Fruit fly (Drosophila melanogaster) whole organism, prepupa: ENCODE results near the gene CG13004.

ENCODE experiments used
- Blimp-1 ChIP-seq: fragments of 200-800 bp; sonication (Bioruptor generic); optimal IDR thresholded peaks from 3 replicates; lab custom pipeline; 2017; ENCODE audit warnings: missing biosample characterization, missing genetic modification characterization, mild to moderate bottlenecking, moderate library complexity, missing genetic modification reagents
- CG10631 ChIP-seq: fragments of 200-800 bp; sonication (Bioruptor generic); optimal IDR thresholded peaks from 2 replicates; lab custom pipeline; 2016; ENCODE audit warnings: missing biosample characterization, missing genetic modification characterization
- CG10669 ChIP-seq: fragments of 200-800 bp; sonication (Bioruptor generic); optimal IDR thresholded peaks from 3 replicates; lab custom pipeline; 2018; ENCODE audit warnings: missing biosample characterization, mild to moderate bottlenecking, missing genetic modification characterization, moderate library complexity
- CG11294 ChIP-seq: fragments of 200-800 bp; sonication (Bioruptor generic); IDR thresholded peaks from 2 replicates; pipeline ENCODE4 v1.3.6; 2022; ENCODE audit warnings: missing biosample characterization, missing genetic modification characterization
- CG15336 ChIP-seq: fragments of 200-800 bp; sonication (Bioruptor generic); IDR thresholded peaks from 2 replicates; pipeline ENCODE4 v1.3.6; 2022; ENCODE audit warnings: missing biosample characterization, missing genetic modification characterization
- CG1621 ChIP-seq: fragments of 200-800 bp; sonication (Bioruptor generic); optimal IDR thresholded peaks from 3 replicates; lab custom pipeline; 2018; ENCODE audit warnings: missing biosample characterization, mild to moderate bottlenecking, missing genetic modification characterization
- CG16779 ChIP-seq: fragments of 200-800 bp; sonication (Bioruptor generic); optimal IDR thresholded peaks from 3 replicates; lab custom pipeline; 2017; ENCODE audit warnings: missing biosample characterization, mild to moderate bottlenecking, missing genetic modification characterization
- CG3032 ChIP-seq: fragments of 200-800 bp; optimal IDR thresholded peaks from 2 replicates; lab custom pipeline; 2019; ENCODE audit warnings: missing biosample characterization, mild to moderate bottlenecking, missing genetic modification characterization, moderate library complexity
- CG32006 ChIP-seq: fragments of 200-800 bp; sonication (Bioruptor generic); optimal IDR thresholded peaks from 3 replicates; lab custom pipeline; 2017; ENCODE audit warnings: missing biosample characterization, mild to moderate bottlenecking, missing genetic modification characterization
- CG34406 ChIP-seq: fragments of 200-800 bp; sonication (Bioruptor generic); optimal IDR thresholded peaks from 3 replicates; lab custom pipeline; 2016; ENCODE audit warnings: missing biosample characterization, missing genetic modification characterization
- CG3919 ChIP-seq: fragments of 200-800 bp; sonication (Bioruptor generic); optimal IDR thresholded peaks from 3 replicates; lab custom pipeline; 2016; ENCODE audit warnings: missing biosample characterization, missing genetic modification characterization
- CG4318 ChIP-seq: fragments of 200-800 bp; sonication (Bioruptor generic); optimal IDR thresholded peaks from 3 replicates; lab custom pipeline; 2017; ENCODE audit warnings: missing biosample characterization, mild to moderate bottlenecking, missing genetic modification characterization
- CG6163 ChIP-seq: fragments of 200-800 bp; sonication (Bioruptor generic); IDR thresholded peaks from 3 replicates; pipeline ENCODE4 v1.3.6; 2022; ENCODE audit warnings: missing biosample characterization, missing genetic modification characterization
- CG6792 ChIP-seq: fragments of 200-800 bp; sonication (Bioruptor generic); optimal IDR thresholded peaks from 3 replicates; lab custom pipeline; 2016; ENCODE audit warnings: missing biosample characterization, missing genetic modification characterization
- CG6808 ChIP-seq: fragments of 200-800 bp; sonication (Bioruptor generic); optimal IDR thresholded peaks from 3 replicates; lab custom pipeline; 2017; ENCODE audit warnings: missing biosample characterization, missing genetic modification characterization, mild to moderate bottlenecking, moderate library complexity, missing genetic modification reagents
- CG6854 ChIP-seq: fragments of 200-800 bp; sonication (Bioruptor generic); optimal IDR thresholded peaks from 2 replicates; lab custom pipeline; 2017; ENCODE audit warnings: missing biosample characterization, mild to moderate bottlenecking, missing genetic modification characterization
- CG8119 ChIP-seq: fragments of 200-800 bp; sonication (Bioruptor generic); IDR thresholded peaks from 3 replicates; pipeline ENCODE4 v1.3.6; 2022; ENCODE audit warnings: missing biosample characterization, missing genetic modification characterization
- CG8632 ChIP-seq: fragments of 200-800 bp; sonication (Bioruptor generic); optimal IDR thresholded peaks from 3 replicates; lab custom pipeline; 2016; ENCODE audit warnings: missing biosample characterization, missing genetic modification characterization
- CG9139 ChIP-seq: fragments of 200-800 bp; sonication (Bioruptor generic); optimal IDR thresholded peaks from 3 replicates; lab custom pipeline; 2017; ENCODE audit warnings: missing biosample characterization, mild to moderate bottlenecking, missing genetic modification characterization
- Eip75B ChIP-seq: fragments of 200-800 bp; sonication (Bioruptor generic); optimal IDR thresholded peaks from 3 replicates; lab custom pipeline; 2016; ENCODE audit warnings: missing biosample characterization, missing genetic modification characterization
- Eip78C ChIP-seq: fragments of 200-800 bp; sonication (Bioruptor generic); peaks from one replicate; lab custom pipeline; 2016; ENCODE audit warnings: missing biosample characterization, missing genetic modification characterization
- Eip93F ChIP-seq: fragments of 200-800 bp; sonication (Bioruptor generic); optimal IDR thresholded peaks from 2 replicates; lab custom pipeline; 2016; ENCODE audit warnings: missing biosample characterization, mild to moderate bottlenecking, missing genetic modification characterization
- Ets21C ChIP-seq: fragments of 200-800 bp; sonication (Bioruptor generic); optimal IDR thresholded peaks from 3 replicates; lab custom pipeline; 2016; ENCODE audit warnings: missing biosample characterization, missing genetic modification characterization
- Ets96B ChIP-seq: fragments of 200-800 bp; optimal IDR thresholded peaks from 2 replicates; lab custom pipeline; 2019; ENCODE audit warnings: missing biosample characterization, mild to moderate bottlenecking, missing genetic modification characterization, moderate library complexity
- Hr38 ChIP-seq: sonication (Bioruptor generic); optimal IDR thresholded peaks from 2 replicates; lab custom pipeline; 2016; ENCODE audit warnings: missing biosample characterization, missing genetic modification characterization
- Hr39 ChIP-seq: fragments of 200-800 bp; sonication (Bioruptor generic); optimal IDR thresholded peaks from 2 replicates; lab custom pipeline; 2016; ENCODE audit warnings: missing biosample characterization, missing genetic modification characterization
- Hr4 ChIP-seq: fragments of 200-800 bp; sonication (Bioruptor generic); optimal IDR thresholded peaks from 3 replicates; lab custom pipeline; 2016; ENCODE audit warnings: missing biosample characterization, missing genetic modification characterization
- Lpt ChIP-seq: fragments of 200-800 bp; sonication (Bioruptor generic); optimal IDR thresholded peaks from 3 replicates; lab custom pipeline; 2016; ENCODE audit warnings: missing biosample characterization, missing genetic modification characterization
- Met ChIP-seq: fragments of 200-800 bp; sonication (Bioruptor generic); optimal IDR thresholded peaks from 3 replicates; lab custom pipeline; 2016; ENCODE audit warnings: missing biosample characterization, missing genetic modification characterization
- OdsH ChIP-seq: fragments of 200-800 bp; sonication (Bioruptor generic); optimal IDR thresholded peaks from 3 replicates; lab custom pipeline; 2016; ENCODE audit warnings: missing biosample characterization, missing genetic modification characterization
- Smox ChIP-seq: fragments of 200-800 bp; sonication (Bioruptor generic); optimal IDR thresholded peaks from 3 replicates; lab custom pipeline; 2016; ENCODE audit warnings: missing biosample characterization, missing genetic modification characterization
- Sox102F ChIP-seq: fragments of 200-800 bp; sonication (Bioruptor generic); optimal IDR thresholded peaks from 2 replicates; lab custom pipeline; 2016; ENCODE audit warnings: missing biosample characterization, mild to moderate bottlenecking, missing genetic modification characterization
- Sox15 ChIP-seq: fragments of 200-800 bp; sonication (Bioruptor generic); optimal IDR thresholded peaks from 3 replicates; lab custom pipeline; 2016; ENCODE audit warnings: missing biosample characterization, missing genetic modification characterization
- achi ChIP-seq: fragments of 200-800 bp; sonication (Bioruptor generic); optimal IDR thresholded peaks from 3 replicates; lab custom pipeline; 2016; ENCODE audit warnings: missing biosample characterization, missing genetic modification characterization
- acj6 ChIP-seq: fragments of 200-800 bp; sonication (Bioruptor generic); optimal IDR thresholded peaks from 3 replicates; lab custom pipeline; 2016; ENCODE audit warnings: missing biosample characterization, missing genetic modification characterization
- dsx ChIP-seq: fragments of 200-800 bp; optimal IDR thresholded peaks from 3 replicates; lab custom pipeline; 2019; ENCODE audit warnings: missing biosample characterization, mild to moderate bottlenecking, missing genetic modification characterization, moderate library complexity; ENCODE audit not compliant: poor library complexity, severe bottlenecking
- esn ChIP-seq: fragments of 200-800 bp; sonication (Bioruptor generic); optimal IDR thresholded peaks from 2 replicates; lab custom pipeline; 2016; ENCODE audit warnings: missing biosample characterization, mild to moderate bottlenecking, missing genetic modification characterization, moderate library complexity
- fd59A ChIP-seq: fragments of 200-800 bp; sonication (Bioruptor generic); optimal IDR thresholded peaks from 2 replicates; lab custom pipeline; 2017; ENCODE audit warnings: missing biosample characterization, mild to moderate bottlenecking, missing genetic modification characterization, missing genetic modification reagents
- fkh ChIP-seq: fragments of 200-800 bp; sonication (Bioruptor generic); optimal IDR thresholded peaks from 3 replicates; lab custom pipeline; 2017; ENCODE audit warnings: missing biosample characterization, mild to moderate bottlenecking, missing genetic modification characterization, moderate library complexity
- lz ChIP-seq: fragments of 200-800 bp; sonication (Bioruptor generic); optimal IDR thresholded peaks from 3 replicates; lab custom pipeline; 2016; ENCODE audit warnings: missing biosample characterization, missing genetic modification characterization
- net ChIP-seq: fragments of 200-800 bp; sonication (Bioruptor generic); optimal IDR thresholded peaks from 3 replicates; lab custom pipeline; 2016; ENCODE audit warnings: missing biosample characterization, missing genetic modification characterization
- salr ChIP-seq, 2 experiments: fragments of 200-800 bp; sonication (Bioruptor generic); optimal IDR thresholded peaks; 3 replicates each; lab custom pipeline; 2016 to 2018; ENCODE audit warnings: missing biosample characterization in 2 of 2, missing genetic modification characterization in 2 of 2, mild to moderate bottlenecking in 1 of 2
- spab ChIP-seq: fragments of 200-800 bp; sonication (Bioruptor generic); optimal IDR thresholded peaks from 2 replicates; lab custom pipeline; 2017; ENCODE audit warnings: missing biosample characterization, mild to moderate bottlenecking, missing genetic modification characterization, missing genetic modification reagents
- ss ChIP-seq, 2 experiments: fragments of 200-800 bp; sonication (Bioruptor generic); optimal IDR thresholded peaks; 2 replicates in 1 of 2; 3 replicates in 1 of 2; lab custom pipeline; 2017 to 2018; ENCODE audit warnings: mild to moderate bottlenecking in 2 of 2, missing biosample characterization in 2 of 2, missing genetic modification characterization in 2 of 2, moderate library complexity in 1 of 2
- topi ChIP-seq: fragments of 200-800 bp; sonication (Bioruptor generic); optimal IDR thresholded peaks from 3 replicates; lab custom pipeline; 2016; ENCODE audit warnings: missing biosample characterization, missing genetic modification characterization
- vri ChIP-seq: fragments of 200-800 bp; sonication (Bioruptor generic); optimal IDR thresholded peaks from 3 replicates; lab custom pipeline; 2016; ENCODE audit warnings: missing biosample characterization, mild to moderate bottlenecking, missing genetic modification characterization

The CG13004 gene

DNA sequence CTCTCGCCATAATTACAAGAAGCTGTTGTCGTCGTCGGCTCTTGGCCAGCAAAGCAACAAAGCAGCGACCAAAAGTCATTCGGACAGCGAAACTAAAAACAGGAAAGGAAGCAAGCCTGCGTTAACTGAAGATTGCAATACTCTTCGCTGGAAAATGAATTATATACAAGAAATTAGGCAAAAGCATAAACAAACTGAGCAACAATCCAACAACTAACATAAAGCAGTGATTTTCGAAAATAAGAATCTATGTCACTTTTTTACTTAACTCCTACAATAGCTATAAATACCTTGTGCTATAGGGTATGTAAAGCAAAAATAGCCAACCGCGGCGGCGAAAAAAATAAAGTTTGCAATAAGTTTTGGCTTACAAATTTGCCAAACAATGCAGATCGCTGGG is 36.5 kb upstream of the CG13004 start (continued):
- TF ChIP-seq CG10669 = peak; percentile 78
- TF ChIP-seq Ets96B (tag; lab: Kevin White, UChicago) = peak; percentile 83
- peak; percentile 76 for TF ChIP-seq fd59A
- TF ChIP-seq CG6808 = peak; percentile 72
- TF ChIP-seq esn (GFP tag; lab: Kevin White, UChicago) = peak; percentile 77
- TF ChIP-seq CG6163 (GFP tag; lab: Robert Waterston, UW) = peak; percentile 83
- TF ChIP-seq Sox102F (GFP tag; lab: Kevin White, UChicago) = peak; percentile 65
- TF ChIP-seq Lpt (GFP tag; lab: Kevin White, UChicago) = peak; percentile 82
- TF ChIP-seq CG11294 = peak; percentile 49
- TF ChIP-seq spab (GFP tag; lab: Kevin White, UChicago) = peak; percentile 72
- no peak for TF ChIP-seq CG6854
- peak; percentile 77 for TF ChIP-seq CG3032
- TF ChIP-seq Sox15 = peak; percentile 58
- TF ChIP-seq Eip75B (GFP tag; lab: Kevin White, UChicago) = peak; percentile 74
- TF ChIP-seq ss (GFP tag; optimal IDR thresholded peaks at IDR 0.05; lab: Kevin White, UChicago) = peak; percentile 69 to 73
- TF ChIP-seq, all 60 proteins: peak for 55

DNA sequence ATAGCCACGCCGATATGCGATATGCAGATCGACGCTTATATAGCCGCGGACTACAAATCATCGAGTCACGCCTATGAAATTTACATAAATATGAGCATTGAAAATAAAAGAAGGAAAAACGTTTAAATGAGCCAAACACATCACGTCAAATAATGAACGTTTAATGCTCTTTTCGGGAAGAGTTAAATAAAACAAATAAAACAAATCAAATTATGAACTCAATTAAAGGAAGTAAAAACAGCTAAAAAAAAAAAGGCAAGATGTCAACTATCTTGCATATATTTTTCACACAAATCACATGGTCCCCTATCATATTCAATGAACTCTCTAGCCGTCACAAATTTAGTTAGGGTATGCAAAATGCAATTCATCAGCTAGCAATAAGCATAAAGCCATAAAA is 32.3 kb upstream of the CG13004 start:
- TF ChIP-seq CG10669 = no peak
- no peak for TF ChIP-seq spab (GFP tag; lab: Kevin White, UChicago)
- TF ChIP-seq CG16779 (tag; lab: Kevin White, UChicago) = no peak
- no peak for TF ChIP-seq acj6 (GFP tag; lab: Kevin White, UChicago)
- TF ChIP-seq CG34406 (GFP tag; lab: Kevin White, UChicago) = no peak
- peak; percentile 19 for TF ChIP-seq CG32006 (GFP tag; lab: Kevin White, UChicago)
- no peak for TF ChIP-seq Met (GFP tag; lab: Kevin White, UChicago)
- TF ChIP-seq dsx (GFP tag; lab: Kevin White, UChicago) = no peak
- TF ChIP-seq Blimp-1 (GFP tag; lab: Kevin White, UChicago) = no peak
- no peak for TF ChIP-seq CG6792 (GFP tag; lab: Kevin White, UChicago)
- TF ChIP-seq CG4318 = no peak
- no peak for TF ChIP-seq salr (GFP tag; optimal IDR thresholded peaks at IDR 0.05; lab: Kevin White, UChicago)
- TF ChIP-seq CG3919 (GFP tag; lab: Kevin White, UChicago) = no peak
- TF ChIP-seq topi (GFP tag; lab: Kevin White, UChicago) = no peak
- TF ChIP-seq Ets21C (GFP tag; lab: Kevin White, UChicago) = no peak
- TF ChIP-seq Eip78C (GFP tag; lab: Kevin White, UChicago) = peak; percentile 49
- TF ChIP-seq CG10631 = no peak
- TF ChIP-seq Hr38 (GFP tag; lab: Kevin White, UChicago) = no peak
- no peak for TF ChIP-seq lz (GFP tag; lab: Kevin White, UChicago)
- no peak for TF ChIP-seq CG11294
- TF ChIP-seq CG6163 (GFP tag; lab: Robert Waterston, UW) = no peak
- TF ChIP-seq Ets96B (tag; lab: Kevin White, UChicago) = no peak
- TF ChIP-seq OdsH (GFP tag; lab: Kevin White, UChicago) = no peak
- no peak for TF ChIP-seq CG6854
- TF ChIP-seq fd59A = no peak
- TF ChIP-seq CG1621 (tag; lab: Kevin White, UChicago) = no peak
- TF ChIP-seq Smox (GFP tag; lab: Kevin White, UChicago) = no peak
- TF ChIP-seq net (GFP tag; lab: Kevin White, UChicago) = no peak
- no peak for TF ChIP-seq achi (GFP tag; lab: Kevin White, UChicago)
- TF ChIP-seq fkh (GFP tag; lab: Kevin White, UChicago) = no peak
- TF ChIP-seq CG6808 = no peak
- peak; percentile 39; the same call in 1 of the 3 replicates for TF ChIP-seq CG8119
- no peak for TF ChIP-seq Sox102F (GFP tag; lab: Kevin White, UChicago)
- TF ChIP-seq Lpt (GFP tag; lab: Kevin White, UChicago) = no peak
- TF ChIP-seq Hr39 (GFP tag; lab: Kevin White, UChicago) = no peak
- TF ChIP-seq CG15336 (GFP tag; lab: Robert Waterston, UW) = 0 out of 2 replicates have a peak, but pooled peaks have one; percentile 33
- TF ChIP-seq vri (GFP tag; lab: Kevin White, UChicago) = no peak
- TF ChIP-seq Eip93F (GFP tag; lab: Kevin White, UChicago) = no peak
- TF ChIP-seq Hr4 (GFP tag; lab: Kevin White, UChicago) = peak; percentile 29
- no peak for TF ChIP-seq CG8632
- TF ChIP-seq CG9139 (GFP tag; lab: Kevin White, UChicago) = no peak
- TF ChIP-seq, all 60 proteins: peak for 5
